Worm (Caenorhabditis elegans) whole organism, L4/young adult: ENCODE data around the gene F25B3.5.

Experiments
- W03F9.2 ChIP-seq: fragments of 150-350 bp; optimal IDR thresholded peaks from 2 replicates; lab custom pipeline; 2014; ENCODE audit warnings: missing biosample characterization, missing genetic modification characterization
- dao-5 ChIP-seq: sonication (generic microtip); optimal IDR thresholded peaks from 2 replicates; lab custom pipeline; 2016; ENCODE audit warnings: missing genotype, missing genetic modification characterization, moderate library complexity, missing compliant biosample characterization
- him-1 ChIP-seq: sonication (generic microtip); optimal IDR thresholded peaks from 2 replicates; lab custom pipeline; 2016; ENCODE audit warnings: missing genotype, missing genetic modification reagents, missing genetic modification characterization, missing compliant biosample characterization

- TF ChIP-seq him-1 (tag; lab: Kevin White, UChicago) (no peak), dao-5 (tag; lab: Kevin White, UChicago) (no peak), W03F9.2 (no peak)
These were observed 28.6 kb downstream of the F25B3.5 start, which contains the start of gene C50F4.16 for ce11 chrV:9541506-9541905.
